Worm (Caenorhabditis elegans): ENCODE data around the gene grl-12.

DNA sequence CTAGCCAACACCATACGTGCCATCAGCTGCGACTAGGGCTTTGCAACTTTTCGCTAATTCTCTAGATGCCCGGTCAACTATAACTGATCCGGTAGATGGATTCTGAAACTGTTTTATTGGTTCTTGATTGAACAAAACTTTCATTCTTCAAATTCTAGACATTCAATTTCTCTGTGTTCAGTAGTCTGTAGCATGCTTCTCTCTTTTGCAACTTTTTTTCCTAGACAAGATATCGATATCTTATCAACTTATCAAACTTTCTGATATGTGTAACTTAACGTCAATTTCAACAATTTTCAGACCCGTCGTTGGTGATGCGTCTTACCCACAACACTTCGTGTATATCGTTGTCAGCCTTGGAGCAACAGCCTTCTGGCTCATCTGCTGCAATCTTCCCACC is 29.0 kb upstream of the grl-12 start, which contains the start of gene ZC190.4:
- no peak for TF ChIP-seq C34F6.9 (tag; optimal IDR thresholded peaks at IDR 0.05)
- TF ChIP-seq nhr-12 (tag; optimal IDR thresholded peaks at IDR 0.05) = no peak
- TF ChIP-seq elt-3 (tag; optimal IDR thresholded peaks at IDR 0.05) = no peak
- TF ChIP-seq skn-1 (tag; optimal IDR thresholded peaks at IDR 0.05) = no peak
- TF ChIP-seq elt-1 (tag; optimal IDR thresholded peaks at IDR 0.05) = no peak
- TF ChIP-seq mdl-1 (tag; optimal IDR thresholded peaks at IDR 0.05) = no peak
- TF ChIP-seq unc-55 (GFP tag; optimal IDR thresholded peaks at IDR 0.05) = no peak
- TF ChIP-seq blmp-1 (tag; optimal IDR thresholded peaks at IDR 0.05; ENCODE audit: insufficient read depth) = no peak

All from whole organism, L2 larva.